Worm (Caenorhabditis elegans) whole organism, L1 larva: Measurements from ENCODE around the gene ogr-2.
"Not testable (repeated sequence)": the region's sequence is repeated elsewhere in the genome, so short reads cannot be mapped to it uniquely, and the experiment has no call there.

ENCODE experiments used
- dpl-1 ChIP-seq, 3 experiments: fragments of 150-350 bp in 2 of 3; sonication (generic microtip) in 1 of 3; optimal IDR thresholded peaks; 2 replicates each; lab custom pipeline; 2014 to 2017; ENCODE audit warnings: missing biosample characterization in 3 of 3, missing genetic modification characterization in 3 of 3, missing genetic modification reagents in 3 of 3
- efl-1 ChIP-seq, 4 experiments: fragments of 150-350 bp; optimal IDR thresholded peaks in 3 of 4; peaks in 1 of 4; 1 replicate in 1 of 4; 2 replicates in 3 of 4; lab custom pipeline; 2014; ENCODE audit warnings: missing biosample characterization in 2 of 4, missing genetic modification characterization in 2 of 4, missing genetic modification reagents in 2 of 4
- hlh-4 ChIP-seq: sonication (generic microtip); optimal IDR thresholded peaks from 2 replicates; lab custom pipeline; 2016; ENCODE audit warnings: mild to moderate bottlenecking, missing genetic modification characterization, missing compliant biosample characterization
- lin-13 ChIP-seq: fragments of 150-350 bp; optimal IDR thresholded peaks from 2 replicates; lab custom pipeline; 2014; ENCODE audit warnings: missing biosample characterization, missing genetic modification reagents, missing genetic modification characterization
- nhr-237 ChIP-seq: fragments of 150-350 bp; optimal IDR thresholded peaks from 2 replicates; lab custom pipeline; 2014; ENCODE audit warnings: missing biosample characterization, missing genetic modification characterization
- nhr-28 ChIP-seq: fragments of 150-350 bp; optimal IDR thresholded peaks from 2 replicates; lab custom pipeline; 2014; ENCODE audit warnings: missing biosample characterization, missing genetic modification characterization
- nhr-76 ChIP-seq: sonication (generic microtip); optimal IDR thresholded peaks from 2 replicates; lab custom pipeline; 2017; ENCODE audit warnings: missing biosample characterization, missing genetic modification characterization
- nhr-77 ChIP-seq: fragments of 150-350 bp; optimal IDR thresholded peaks from 2 replicates; lab custom pipeline; 2014; ENCODE audit warnings: missing biosample characterization, missing genetic modification characterization
- tbx-2 ChIP-seq: sonication (generic microtip); optimal IDR thresholded peaks from 2 replicates; lab custom pipeline; 2016; ENCODE audit warnings: missing genetic modification characterization, missing compliant biosample characterization
- xbp-1 ChIP-seq: sonication (generic microtip); optimal IDR thresholded peaks from 2 replicates; lab custom pipeline; 2016; ENCODE audit warnings: missing genetic modification characterization, missing compliant biosample characterization
- ztf-4 ChIP-seq: fragments of 150-350 bp; optimal IDR thresholded peaks from 2 replicates; lab custom pipeline; 2014; ENCODE audit warnings: missing biosample characterization, missing genetic modification characterization

DNA sequence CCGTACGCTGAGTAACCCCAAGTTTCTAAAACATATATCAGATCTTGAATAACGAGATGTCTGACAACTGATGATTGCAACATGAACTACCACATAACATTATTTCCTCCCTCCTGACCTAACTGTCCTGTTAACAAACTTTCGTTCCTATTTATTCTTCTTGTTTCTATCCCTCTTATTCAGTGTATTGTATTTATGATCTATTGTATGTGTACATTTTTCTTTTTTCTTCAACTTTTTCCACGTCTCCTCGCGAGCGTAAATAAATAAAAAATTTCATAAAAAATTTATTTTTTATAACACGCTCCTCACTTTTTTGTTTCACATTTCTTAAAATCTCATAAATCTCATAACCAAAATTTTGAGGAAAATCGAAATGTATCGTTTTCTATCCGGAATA lies 34.7 kb upstream of the ogr-2 start, which contains the start of gene ZK892.4:
- not testable (repeated sequence) for TF ChIP-seq nhr-77 (tag; lab: Kevin White, UChicago); hlh-4 (tag; lab: Kevin White, UChicago); xbp-1 (tag; lab: Kevin White, UChicago); nhr-237 (tag; lab: Kevin White, UChicago); tbx-2 (tag; lab: Kevin White, UChicago); nhr-76 (tag; lab: Kevin White, UChicago); efl-1 (optimal IDR thresholded peaks at IDR 0.05; lab: Kevin White, UChicago); efl-1 (GFP tag; optimal IDR thresholded peaks at IDR 0.05 in 1 of 2; lab: Kevin White, UChicago); nhr-28 (tag; lab: Kevin White, UChicago); ztf-4 (tag; lab: Kevin White, UChicago); dpl-1 (GFP tag; optimal IDR thresholded peaks at IDR 0.05; lab: Kevin White, UChicago); lin-13
